Fruit fly (Drosophila melanogaster) whole organism, prepupa: ENCODE data around the gene CG34325.

Source experiments
- CG10669 ChIP-seq: fragments of 200-800 bp; sonication (Bioruptor generic); optimal IDR thresholded peaks from 3 replicates; lab custom pipeline; 2018; ENCODE audit warnings: missing biosample characterization, mild to moderate bottlenecking, missing genetic modification characterization, moderate library complexity
- CG11294 ChIP-seq: fragments of 200-800 bp; sonication (Bioruptor generic); IDR thresholded peaks from 2 replicates; pipeline ENCODE4 v1.3.6; 2022; ENCODE audit warnings: missing biosample characterization, missing genetic modification characterization
- CG15336 ChIP-seq: fragments of 200-800 bp; sonication (Bioruptor generic); IDR thresholded peaks from 2 replicates; pipeline ENCODE4 v1.3.6; 2022; ENCODE audit warnings: missing biosample characterization, missing genetic modification characterization
- CG16779 ChIP-seq: fragments of 200-800 bp; sonication (Bioruptor generic); optimal IDR thresholded peaks from 3 replicates; lab custom pipeline; 2017; ENCODE audit warnings: missing biosample characterization, mild to moderate bottlenecking, missing genetic modification characterization
- CG3032 ChIP-seq: fragments of 200-800 bp; optimal IDR thresholded peaks from 2 replicates; lab custom pipeline; 2019; ENCODE audit warnings: missing biosample characterization, mild to moderate bottlenecking, missing genetic modification characterization, moderate library complexity
- CG31627 ChIP-seq: fragments of 200-800 bp; sonication (Bioruptor generic); optimal IDR thresholded peaks from 3 replicates; lab custom pipeline; 2016; ENCODE audit warnings: missing biosample characterization, missing genetic modification characterization
- CG32006 ChIP-seq: fragments of 200-800 bp; sonication (Bioruptor generic); optimal IDR thresholded peaks from 3 replicates; lab custom pipeline; 2017; ENCODE audit warnings: missing biosample characterization, mild to moderate bottlenecking, missing genetic modification characterization
- CG34406 ChIP-seq: fragments of 200-800 bp; sonication (Bioruptor generic); optimal IDR thresholded peaks from 3 replicates; lab custom pipeline; 2016; ENCODE audit warnings: missing biosample characterization, missing genetic modification characterization
- CG4318 ChIP-seq: fragments of 200-800 bp; sonication (Bioruptor generic); optimal IDR thresholded peaks from 3 replicates; lab custom pipeline; 2017; ENCODE audit warnings: missing biosample characterization, mild to moderate bottlenecking, missing genetic modification characterization
- CG6163 ChIP-seq: fragments of 200-800 bp; sonication (Bioruptor generic); IDR thresholded peaks from 3 replicates; pipeline ENCODE4 v1.3.6; 2022; ENCODE audit warnings: missing biosample characterization, missing genetic modification characterization
- CG6276 ChIP-seq: fragments of 200-800 bp; sonication (Bioruptor generic); optimal IDR thresholded peaks from 2 replicates; lab custom pipeline; 2017; ENCODE audit warnings: missing biosample characterization, mild to moderate bottlenecking, missing genetic modification characterization
- CG6792 ChIP-seq: fragments of 200-800 bp; sonication (Bioruptor generic); optimal IDR thresholded peaks from 3 replicates; lab custom pipeline; 2016; ENCODE audit warnings: missing biosample characterization, missing genetic modification characterization
- CG6854 ChIP-seq: fragments of 200-800 bp; sonication (Bioruptor generic); optimal IDR thresholded peaks from 2 replicates; lab custom pipeline; 2017; ENCODE audit warnings: missing biosample characterization, mild to moderate bottlenecking, missing genetic modification characterization
- CG7368 ChIP-seq: fragments of 200-800 bp; sonication (Bioruptor generic); optimal IDR thresholded peaks from 3 replicates; lab custom pipeline; 2016; ENCODE audit warnings: missing biosample characterization, missing genetic modification characterization
- CG8119 ChIP-seq: fragments of 200-800 bp; sonication (Bioruptor generic); IDR thresholded peaks from 3 replicates; pipeline ENCODE4 v1.3.6; 2022; ENCODE audit warnings: missing biosample characterization, missing genetic modification characterization
- CG8319 ChIP-seq: fragments of 200-800 bp; sonication (Bioruptor generic); optimal IDR thresholded peaks from 3 replicates; lab custom pipeline; 2016; ENCODE audit warnings: missing biosample characterization, missing genetic modification characterization
- CG8632 ChIP-seq: fragments of 200-800 bp; sonication (Bioruptor generic); optimal IDR thresholded peaks from 3 replicates; lab custom pipeline; 2016; ENCODE audit warnings: missing biosample characterization, missing genetic modification characterization
- CG9139 ChIP-seq: fragments of 200-800 bp; sonication (Bioruptor generic); optimal IDR thresholded peaks from 3 replicates; lab custom pipeline; 2017; ENCODE audit warnings: missing biosample characterization, mild to moderate bottlenecking, missing genetic modification characterization
- Eip78C ChIP-seq: fragments of 200-800 bp; sonication (Bioruptor generic); peaks from one replicate; lab custom pipeline; 2016; ENCODE audit warnings: missing biosample characterization, missing genetic modification characterization
- Eip93F ChIP-seq: fragments of 200-800 bp; sonication (Bioruptor generic); optimal IDR thresholded peaks from 2 replicates; lab custom pipeline; 2016; ENCODE audit warnings: missing biosample characterization, mild to moderate bottlenecking, missing genetic modification characterization
- Ets96B ChIP-seq: fragments of 200-800 bp; optimal IDR thresholded peaks from 2 replicates; lab custom pipeline; 2019; ENCODE audit warnings: missing biosample characterization, mild to moderate bottlenecking, missing genetic modification characterization, moderate library complexity
- Hr4 ChIP-seq: fragments of 200-800 bp; sonication (Bioruptor generic); optimal IDR thresholded peaks from 3 replicates; lab custom pipeline; 2016; ENCODE audit warnings: missing biosample characterization, missing genetic modification characterization
- Lpt ChIP-seq: fragments of 200-800 bp; sonication (Bioruptor generic); optimal IDR thresholded peaks from 3 replicates; lab custom pipeline; 2016; ENCODE audit warnings: missing biosample characterization, missing genetic modification characterization
- Met ChIP-seq: fragments of 200-800 bp; sonication (Bioruptor generic); optimal IDR thresholded peaks from 3 replicates; lab custom pipeline; 2016; ENCODE audit warnings: missing biosample characterization, missing genetic modification characterization
- OdsH ChIP-seq: fragments of 200-800 bp; sonication (Bioruptor generic); optimal IDR thresholded peaks from 3 replicates; lab custom pipeline; 2016; ENCODE audit warnings: missing biosample characterization, missing genetic modification characterization
- Sox102F ChIP-seq: fragments of 200-800 bp; sonication (Bioruptor generic); optimal IDR thresholded peaks from 2 replicates; lab custom pipeline; 2016; ENCODE audit warnings: missing biosample characterization, mild to moderate bottlenecking, missing genetic modification characterization
- Sox14 ChIP-seq: fragments of 200-800 bp; sonication (Bioruptor generic); optimal IDR thresholded peaks from 3 replicates; lab custom pipeline; 2016; ENCODE audit warnings: missing biosample characterization, missing genetic modification characterization
- Sox15 ChIP-seq: fragments of 200-800 bp; sonication (Bioruptor generic); optimal IDR thresholded peaks from 3 replicates; lab custom pipeline; 2016; ENCODE audit warnings: missing biosample characterization, missing genetic modification characterization
- achi ChIP-seq: fragments of 200-800 bp; sonication (Bioruptor generic); optimal IDR thresholded peaks from 3 replicates; lab custom pipeline; 2016; ENCODE audit warnings: missing biosample characterization, missing genetic modification characterization
- acj6 ChIP-seq: fragments of 200-800 bp; sonication (Bioruptor generic); optimal IDR thresholded peaks from 3 replicates; lab custom pipeline; 2016; ENCODE audit warnings: missing biosample characterization, missing genetic modification characterization
- dsx ChIP-seq: fragments of 200-800 bp; optimal IDR thresholded peaks from 3 replicates; lab custom pipeline; 2019; ENCODE audit warnings: missing biosample characterization, mild to moderate bottlenecking, missing genetic modification characterization, moderate library complexity; ENCODE audit not compliant: poor library complexity, severe bottlenecking
- fd59A ChIP-seq: fragments of 200-800 bp; sonication (Bioruptor generic); optimal IDR thresholded peaks from 2 replicates; lab custom pipeline; 2017; ENCODE audit warnings: missing biosample characterization, mild to moderate bottlenecking, missing genetic modification characterization, missing genetic modification reagents
- fd85E ChIP-seq: fragments of 200-800 bp; sonication (Bioruptor generic); optimal IDR thresholded peaks from 3 replicates; lab custom pipeline; 2016; ENCODE audit warnings: missing biosample characterization, missing genetic modification characterization
- fkh ChIP-seq: fragments of 200-800 bp; sonication (Bioruptor generic); optimal IDR thresholded peaks from 3 replicates; lab custom pipeline; 2017; ENCODE audit warnings: missing biosample characterization, mild to moderate bottlenecking, missing genetic modification characterization, moderate library complexity
- net ChIP-seq: fragments of 200-800 bp; sonication (Bioruptor generic); optimal IDR thresholded peaks from 3 replicates; lab custom pipeline; 2016; ENCODE audit warnings: missing biosample characterization, missing genetic modification characterization
- salr ChIP-seq, 2 experiments: fragments of 200-800 bp; sonication (Bioruptor generic); optimal IDR thresholded peaks; 3 replicates each; lab custom pipeline; 2016 to 2018; ENCODE audit warnings: missing biosample characterization in 2 of 2, missing genetic modification characterization in 2 of 2, mild to moderate bottlenecking in 1 of 2
- ss ChIP-seq, 2 experiments: fragments of 200-800 bp; sonication (Bioruptor generic); optimal IDR thresholded peaks; 2 replicates in 1 of 2; 3 replicates in 1 of 2; lab custom pipeline; 2017 to 2018; ENCODE audit warnings: mild to moderate bottlenecking in 2 of 2, missing biosample characterization in 2 of 2, missing genetic modification characterization in 2 of 2, moderate library complexity in 1 of 2
- svp ChIP-seq: fragments of 200-800 bp; sonication (Bioruptor generic); peaks from one replicate; lab custom pipeline; 2016; ENCODE audit warnings: missing biosample characterization, missing genetic modification characterization
- topi ChIP-seq: fragments of 200-800 bp; sonication (Bioruptor generic); optimal IDR thresholded peaks from 3 replicates; lab custom pipeline; 2016; ENCODE audit warnings: missing biosample characterization, missing genetic modification characterization
- vri ChIP-seq: fragments of 200-800 bp; sonication (Bioruptor generic); optimal IDR thresholded peaks from 3 replicates; lab custom pipeline; 2016; ENCODE audit warnings: missing biosample characterization, mild to moderate bottlenecking, missing genetic modification characterization

Gene CG34325

dm6 chrX:16690499-16690898 is 30.7 kb downstream of the CG34325 start (continued):
- TF ChIP-seq CG15336, result peak; percentile 48; the same call in 1 of the 2 replicates
- no peak for TF ChIP-seq CG34406 (GFP tag; lab: Kevin White, UChicago)
- TF ChIP-seq OdsH, result peak; percentile 15
- no peak for TF ChIP-seq Eip93F
- TF ChIP-seq Sox15 (GFP tag; lab: Kevin White, UChicago), result no peak
- no peak for TF ChIP-seq Sox102F
- TF ChIP-seq vri (GFP tag; lab: Kevin White, UChicago), result no peak
- TF ChIP-seq CG11294 (GFP tag; lab: Robert Waterston, UW), result no peak
- TF ChIP-seq CG16779 (tag; lab: Kevin White, UChicago), result no peak
- TF ChIP-seq topi (GFP tag; lab: Kevin White, UChicago), result no peak
- no peak for TF ChIP-seq fkh (GFP tag; lab: Kevin White, UChicago)
- TF ChIP-seq Hr4 (GFP tag; lab: Kevin White, UChicago), result peak; percentile 24
- peak; percentile 44 for TF ChIP-seq achi (GFP tag; lab: Kevin White, UChicago)
- TF ChIP-seq fd59A (GFP tag; lab: Kevin White, UChicago), result peak; percentile 6
- no peak for TF ChIP-seq CG8119 (GFP tag; lab: Robert Waterston, UW)
- peak; percentile 21 for TF ChIP-seq acj6 (GFP tag; lab: Kevin White, UChicago)
- no peak for TF ChIP-seq net
- no peak for TF ChIP-seq CG4318 (GFP tag; lab: Kevin White, UChicago)
- no peak for TF ChIP-seq CG6792 (GFP tag; lab: Kevin White, UChicago)
- no peak for TF ChIP-seq CG9139 (GFP tag; lab: Kevin White, UChicago)
- no peak for TF ChIP-seq CG3032 (tag; lab: Kevin White, UChicago)
- no peak for TF ChIP-seq CG7368 (GFP tag; lab: Kevin White, UChicago)
- TF ChIP-seq Sox14 (GFP tag; lab: Kevin White, UChicago), result peak; percentile 33
- no peak for TF ChIP-seq svp (GFP tag; lab: Kevin White, UChicago)
- TF ChIP-seq, all 60 proteins: peak for 18

DNA sequence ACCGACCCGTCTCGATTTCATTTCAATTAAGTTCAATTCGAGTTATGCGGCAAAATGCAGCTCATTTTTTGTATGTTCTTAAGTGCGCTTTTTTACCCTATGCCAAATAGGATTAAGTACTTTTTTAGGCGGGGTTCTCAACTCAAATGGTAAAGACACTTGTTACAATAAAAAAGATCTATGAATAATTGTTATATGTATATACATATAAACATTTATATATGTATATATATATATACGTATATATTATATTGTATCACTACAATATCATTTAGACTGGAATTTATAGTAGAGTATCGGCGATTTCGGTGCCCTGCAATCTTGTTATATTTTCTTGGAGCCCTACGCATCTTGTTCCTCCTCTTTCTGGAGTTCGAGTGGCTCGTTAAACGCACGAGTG is 31.2 kb downstream of the CG34325 start:
- TF ChIP-seq svp (GFP tag; lab: Kevin White, UChicago) (peak; percentile 9), Ets96B (tag; lab: Kevin White, UChicago) (peak; percentile 10), CG6854 (no peak), salr (GFP tag; optimal IDR thresholded peaks at IDR 0.05; lab: Kevin White, UChicago) (no peak), CG10669 (GFP tag; lab: Kevin White, UChicago) (no peak), Eip78C (GFP tag; lab: Kevin White, UChicago) (peak; percentile 37), CG3032 (tag; lab: Kevin White, UChicago) (peak; percentile 5), CG6163 (GFP tag; lab: Robert Waterston, UW) (0 out of 3 replicates have a peak, but pooled peaks have one; percentile 6), Lpt (GFP tag; lab: Kevin White, UChicago) (no peak), CG7368 (GFP tag; lab: Kevin White, UChicago) (no peak), fd85E (GFP tag; lab: Kevin White, UChicago) (no peak), vri (GFP tag; lab: Kevin White, UChicago) (no peak), dsx (GFP tag; lab: Kevin White, UChicago) (peak; percentile 30), CG31627 (no peak), CG8119 (GFP tag; lab: Robert Waterston, UW) (peak; percentile 51; the same call in 1 of the 3 replicates), Met (GFP tag; lab: Kevin White, UChicago) (no peak)

DNA sequence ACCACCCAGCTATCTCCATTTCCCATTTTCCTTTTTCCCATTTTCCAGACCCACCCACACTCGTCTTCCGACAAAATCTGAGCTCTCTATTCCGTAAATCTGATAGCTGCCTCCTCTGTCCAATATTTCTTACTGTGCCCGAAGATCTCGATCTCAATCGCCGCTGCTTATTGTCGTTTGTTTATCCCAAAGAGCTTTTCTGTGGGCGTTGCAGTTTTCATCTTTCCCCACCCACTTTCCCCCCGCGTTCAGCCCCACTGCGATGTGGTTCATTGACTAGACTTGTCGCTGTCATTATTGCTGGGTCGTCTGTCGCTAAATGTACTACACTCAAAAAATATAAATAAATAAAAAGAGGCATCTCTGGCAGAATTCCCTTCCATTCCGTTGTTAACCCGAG is 31.9 kb downstream of the CG34325 start:
- TF ChIP-seq CG3032 (tag; lab: Kevin White, UChicago) (no peak), CG9139 (GFP tag; lab: Kevin White, UChicago) (no peak), CG8319 (no peak), CG31627 (no peak), svp (GFP tag; lab: Kevin White, UChicago) (no peak), vri (GFP tag; lab: Kevin White, UChicago) (no peak), CG8632 (GFP tag; lab: Kevin White, UChicago) (no peak), Met (GFP tag; lab: Kevin White, UChicago) (no peak), ss (GFP tag; optimal IDR thresholded peaks at IDR 0.05; lab: Kevin White, UChicago) (no peak), CG6276 (no peak), fkh (GFP tag; lab: Kevin White, UChicago) (no peak), CG32006 (GFP tag; lab: Kevin White, UChicago) (no peak)
